Fruit fly (Drosophila melanogaster): ENCODE data around the gene CG42688.

CG42688 gene

dm6 chr2L:19158679-19159551 is 23.7 kb downstream of the CG42688 start (continued):
- peak; percentile 31; the same call in 1 of the 2 replicates for TF ChIP-seq CG14441 (GFP tag; IDR thresholded peaks at IDR 0.05)
- peak; percentile 53; the same call in 1 of the 2 replicates for TF ChIP-seq Atf6 (GFP tag; IDR thresholded peaks at IDR 0.05)
- no peak for TF ChIP-seq CG18619 (GFP tag; optimal IDR thresholded peaks at IDR 0.05)
- TF ChIP-seq CG9437 (GFP tag; optimal IDR thresholded peaks at IDR 0.05): peak; percentile 1
- TF ChIP-seq Sry-β (GFP tag; optimal IDR thresholded peaks at IDR 0.05): no peak
- no peak for TF ChIP-seq CG12219 (GFP tag; optimal IDR thresholded peaks at IDR 0.05)
- TF ChIP-seq Fer2 (tag; optimal IDR thresholded peaks at IDR 0.05): no peak
- TF ChIP-seq Mrtf (GFP tag; IDR thresholded peaks at IDR 0.05): no peak
- no peak; the same call in 1 of the 2 replicates for TF ChIP-seq E2f2 (GFP tag; IDR thresholded peaks at IDR 0.05)
- TF ChIP-seq tna (GFP tag; IDR thresholded peaks at IDR 0.05; ENCODE audit: partially characterized antibody): no peak
- TF ChIP-seq ind (GFP tag; optimal IDR thresholded peaks at IDR 0.05): peak; percentile 58
- TF ChIP-seq Meics (GFP tag; optimal IDR thresholded peaks at IDR 0.05): peak; percentile 31
- TF ChIP-seq dpn (GFP tag; optimal IDR thresholded peaks at IDR 0.05): peak; percentile 3 to 35
- TF ChIP-seq Trl (optimal IDR thresholded peaks at IDR 0.05): no peak
- TF ChIP-seq Trl (GFP tag; optimal IDR thresholded peaks at IDR 0.05): peak; percentile 11
- TF ChIP-seq CG1647 (GFP tag; optimal IDR thresholded peaks at IDR 0.05): peak; percentile 35
- no peak for TF ChIP-seq nau (GFP tag; optimal IDR thresholded peaks at IDR 0.05)
- TF ChIP-seq lilli (GFP tag; optimal IDR thresholded peaks at IDR 0.05): peak; percentile 53
- no peak for TF ChIP-seq CG11560 (tag; IDR thresholded peaks at IDR 0.05)
- TF ChIP-seq CG8478 (optimal IDR thresholded peaks at IDR 0.05): no peak
- peak; percentile 46 for TF ChIP-seq fd96Cb (tag; optimal IDR thresholded peaks at IDR 0.05)
- TF ChIP-seq CG14050 (GFP tag; IDR thresholded peaks at IDR 0.05): no peak
- no peak for TF ChIP-seq Bgb (GFP tag; IDR thresholded peaks at IDR 0.05; ENCODE audit: partially characterized antibody)
- TF ChIP-seq ewg (GFP tag; optimal IDR thresholded peaks at IDR 0.05): peak; percentile 10
- TF ChIP-seq CG13287 (GFP tag; IDR thresholded peaks at IDR 0.05; ENCODE audit: partially characterized antibody): no peak
- TF ChIP-seq Ssrp (tag; optimal IDR thresholded peaks at IDR 0.05): peak; percentile 22
- TF ChIP-seq az2 (GFP tag; optimal IDR thresholded peaks at IDR 0.05): peak; percentile 32
- TF ChIP-seq zf30C (GFP tag; optimal IDR thresholded peaks at IDR 0.05): no peak
- TF ChIP-seq CG12299 (tag; optimal IDR thresholded peaks at IDR 0.05): peak; percentile 7
- TF ChIP-seq sisA (GFP tag; IDR thresholded peaks at IDR 0.05): peak; percentile 41; the same call in 1 of the 2 replicates
- 0 out of 2 replicates have a peak, but pooled peaks have one; percentile 19 for TF ChIP-seq Ptx1 (GFP tag; IDR thresholded peaks at IDR 0.05)
- TF ChIP-seq CG7271 (tag; optimal IDR thresholded peaks at IDR 0.05): no peak
- TF ChIP-seq gem (tag; optimal IDR thresholded peaks at IDR 0.05): peak; percentile 56
- TF ChIP-seq Mad (GFP tag; optimal IDR thresholded peaks at IDR 0.05): no peak
- no peak for TF ChIP-seq sim (GFP tag; IDR thresholded peaks at IDR 0.05)
- 0 out of 2 replicates have a peak, but pooled peaks have one; percentile 35 for TF ChIP-seq vvl (GFP tag; IDR thresholded peaks at IDR 0.05)
- peak; percentile 14 for TF ChIP-seq Pdp1 (GFP tag; optimal IDR thresholded peaks at IDR 0.05)
- TF ChIP-seq CG17829 (tag; optimal IDR thresholded peaks at IDR 0.05): no peak
- peak; percentile 28 for TF ChIP-seq tin (GFP tag; optimal IDR thresholded peaks at IDR 0.05)
- TF ChIP-seq CG10209 (GFP tag; optimal IDR thresholded peaks at IDR 0.05): peak; percentile 25
- no peak for TF ChIP-seq CG2199 (GFP tag; IDR thresholded peaks at IDR 0.05)
- peak; percentile 48 for TF ChIP-seq tio (GFP tag; optimal IDR thresholded peaks at IDR 0.05)
- TF ChIP-seq CG6813 (GFP tag; optimal IDR thresholded peaks at IDR 0.05): peak; percentile 51
- peak; percentile 33 for TF ChIP-seq CG2116 (GFP tag; optimal IDR thresholded peaks at IDR 0.05)
- TF ChIP-seq crol (GFP tag; IDR thresholded peaks at IDR 0.05): peak; percentile 53
- peak; percentile 49 for TF ChIP-seq CG16863 (GFP tag; optimal IDR thresholded peaks at IDR 0.05)
- no peak for TF ChIP-seq Dll (GFP tag; IDR thresholded peaks at IDR 0.05; ENCODE audit: partially characterized antibody)
- TF ChIP-seq CG33213 (GFP tag; optimal IDR thresholded peaks at IDR 0.05): no peak
- peak; percentile 32 for TF ChIP-seq CG7556 (GFP tag; optimal IDR thresholded peaks at IDR 0.05)

Data from whole organism, embryonic.